Fruit fly (Drosophila melanogaster) whole organism, prepupa: ENCODE measurements around the gene CG13810.

Experiments
- Blimp-1 ChIP-seq: fragments of 200-800 bp; sonication (Bioruptor generic); optimal IDR thresholded peaks from 3 replicates; lab custom pipeline; 2017; ENCODE audit warnings: missing biosample characterization, missing genetic modification characterization, mild to moderate bottlenecking, moderate library complexity, missing genetic modification reagents
- CG11762 ChIP-seq: fragments of 200-800 bp; sonication (Bioruptor generic); optimal IDR thresholded peaks from 3 replicates; lab custom pipeline; 2016; ENCODE audit warnings: missing biosample characterization, missing genetic modification characterization; ENCODE audit not compliant: insufficient read depth
- CG15336 ChIP-seq: fragments of 200-800 bp; sonication (Bioruptor generic); IDR thresholded peaks from 2 replicates; pipeline ENCODE4 v1.3.6; 2022; ENCODE audit warnings: missing biosample characterization, missing genetic modification characterization
- CG6276 ChIP-seq: fragments of 200-800 bp; sonication (Bioruptor generic); optimal IDR thresholded peaks from 2 replicates; lab custom pipeline; 2017; ENCODE audit warnings: missing biosample characterization, mild to moderate bottlenecking, missing genetic modification characterization
- CG6854 ChIP-seq: fragments of 200-800 bp; sonication (Bioruptor generic); optimal IDR thresholded peaks from 2 replicates; lab custom pipeline; 2017; ENCODE audit warnings: missing biosample characterization, mild to moderate bottlenecking, missing genetic modification characterization
- CG7368 ChIP-seq: fragments of 200-800 bp; sonication (Bioruptor generic); optimal IDR thresholded peaks from 3 replicates; lab custom pipeline; 2016; ENCODE audit warnings: missing biosample characterization, missing genetic modification characterization
- Gug ChIP-seq: fragments of 200-800 bp; sonication (Bioruptor generic); IDR thresholded peaks from 2 replicates; pipeline ENCODE4 v1.3.6; 2022; ENCODE audit warnings: missing biosample characterization, missing genetic modification characterization
- fkh ChIP-seq: fragments of 200-800 bp; sonication (Bioruptor generic); optimal IDR thresholded peaks from 3 replicates; lab custom pipeline; 2017; ENCODE audit warnings: missing biosample characterization, mild to moderate bottlenecking, missing genetic modification characterization, moderate library complexity
- vri ChIP-seq: fragments of 200-800 bp; sonication (Bioruptor generic); optimal IDR thresholded peaks from 3 replicates; lab custom pipeline; 2016; ENCODE audit warnings: missing biosample characterization, mild to moderate bottlenecking, missing genetic modification characterization

DNA sequence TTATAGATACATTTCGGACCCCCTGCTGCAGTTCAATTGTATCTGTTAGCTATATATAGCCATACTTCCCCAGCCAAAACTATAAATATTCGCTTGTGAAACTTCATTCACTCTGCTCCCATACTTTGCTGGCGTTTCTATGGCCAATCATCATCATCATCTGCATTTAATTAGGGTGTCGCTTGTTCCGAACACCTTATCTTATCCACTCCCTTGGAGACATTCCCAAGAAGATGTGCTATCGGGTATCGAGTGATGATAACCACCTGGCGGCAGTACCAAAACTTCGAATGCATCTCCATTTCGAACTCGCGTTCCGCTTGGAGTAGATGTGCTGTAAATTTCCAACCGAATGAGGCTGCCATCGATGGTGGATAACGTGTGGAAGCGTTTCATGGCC lies at the start of gene CG13810:
- TF ChIP-seq fkh (GFP tag; lab: Kevin White, UChicago) (no peak), Gug (no peak), CG15336 (GFP tag; lab: Robert Waterston, UW) (no peak), CG11762 (GFP tag; lab: Kevin White, UChicago) (no peak), CG6854 (GFP tag; lab: Kevin White, UChicago) (no peak), vri (GFP tag; lab: Kevin White, UChicago) (no peak), Blimp-1 (GFP tag; lab: Kevin White, UChicago) (no peak), CG6276 (GFP tag; lab: Kevin White, UChicago) (no peak), CG7368 (no peak)
